Worm (Caenorhabditis elegans) whole organism, L4 larva: ENCODE results near the gene polq-1.

Experiments used
- F10B5.3 ChIP-seq: sonication (generic microtip); optimal IDR thresholded peaks from 2 replicates; lab custom pipeline; 2016; ENCODE audit warnings: mild to moderate bottlenecking, missing genetic modification characterization, missing compliant biosample characterization
- F37D6.2 ChIP-seq: sonication (generic microtip); optimal IDR thresholded peaks from 2 replicates; lab custom pipeline; 2016; ENCODE audit warnings: mild to moderate bottlenecking, missing genetic modification characterization, missing compliant biosample characterization
- T20F7.1 ChIP-seq: fragments of 200-800 bp; sonication (Bioruptor generic); optimal IDR thresholded peaks from 2 replicates; lab custom pipeline; 2018; ENCODE audit warnings: mild to moderate bottlenecking, missing genetic modification characterization, missing compliant biosample characterization
- Y75B8A.6 ChIP-seq: fragments of 200-800 bp; sonication (Bioruptor generic); IDR thresholded peaks from 2 replicates; pipeline ENCODE4 v1.3.6; 2022; ENCODE audit warnings: missing genetic modification reagents, missing genetic modification characterization, missing compliant biosample characterization
- ZK337.2 ChIP-seq: fragments of 200-800 bp; sonication (Bioruptor generic); IDR thresholded peaks from 2 replicates; pipeline ENCODE4 v1.3.6; 2022; ENCODE audit warnings: missing genetic modification reagents, missing genetic modification characterization, missing compliant biosample characterization
- aly-2 ChIP-seq: sonication (generic microtip); optimal IDR thresholded peaks from 2 replicates; lab custom pipeline; 2018; ENCODE audit warnings: missing biosample characterization, missing genetic modification characterization
- attf-4 ChIP-seq: sonication (generic microtip); optimal IDR thresholded peaks from 3 replicates; lab custom pipeline; 2017; ENCODE audit warnings: missing biosample characterization, missing genetic modification characterization
- ceh-20 ChIP-seq: fragments of 200-800 bp; sonication (Bioruptor generic); IDR thresholded peaks from 2 replicates; pipeline ENCODE4 v1.3.6; 2022; ENCODE audit warnings: missing genetic modification reagents, missing genetic modification characterization, missing compliant biosample characterization
- ceh-62 ChIP-seq: sonication (generic microtip); optimal IDR thresholded peaks from 2 replicates; lab custom pipeline; 2017; ENCODE audit warnings: missing biosample characterization, missing genetic modification characterization
- ctbp-1 ChIP-seq: fragments of 200-800 bp; sonication (Bioruptor generic); IDR thresholded peaks from 2 replicates; pipeline ENCODE4 v1.3.6; 2022; ENCODE audit warnings: missing genetic modification reagents, missing genetic modification characterization, missing compliant biosample characterization
- daf-16 ChIP-seq, 3 experiments: sonication (generic microtip); optimal IDR thresholded peaks; 2 replicates each; lab custom pipeline; 2016 to 2017; ENCODE audit warnings: missing genetic modification characterization in 3 of 3, missing genetic modification reagents in 3 of 3, mild to moderate bottlenecking in 2 of 3, missing compliant biosample characterization in 2 of 3, missing biosample characterization in 1 of 3, moderate library complexity in 1 of 3
- dmd-6 ChIP-seq: fragments of 200-800 bp; sonication (Bioruptor generic); IDR thresholded peaks from 2 replicates; pipeline ENCODE4 v1.3.6; 2022; ENCODE audit warnings: missing genetic modification reagents, missing genetic modification characterization, missing compliant biosample characterization
- dmd-9 ChIP-seq: fragments of 200-800 bp; sonication (Bioruptor generic); IDR thresholded peaks from 2 replicates; pipeline ENCODE4 v1.3.6; 2022; ENCODE audit warnings: missing genetic modification reagents, missing genetic modification characterization, missing compliant biosample characterization
- egl-27 ChIP-seq: sonication (generic microtip); optimal IDR thresholded peaks from 3 replicates; lab custom pipeline; 2017; ENCODE audit warnings: missing biosample characterization, missing genetic modification reagents, missing genetic modification characterization
- fkh-10 ChIP-seq: fragments of 150-350 bp; optimal IDR thresholded peaks from 2 replicates; lab custom pipeline; 2014; ENCODE audit warnings: missing biosample characterization, missing genetic modification reagents, missing genetic modification characterization
- hif-1 ChIP-seq, 2 experiments: sonication (generic microtip); optimal IDR thresholded peaks; 2 replicates each; lab custom pipeline; 2016 to 2017; ENCODE audit warnings: missing compliant biosample characterization in 2 of 2, missing genetic modification characterization in 2 of 2, missing genetic modification reagents in 2 of 2, missing genotype in 2 of 2, mild to moderate bottlenecking in 1 of 2
- hlh-30 ChIP-seq: sonication (generic microtip); optimal IDR thresholded peaks from 2 replicates; lab custom pipeline; 2017; ENCODE audit warnings: antibody characterized with exemption, mild to moderate bottlenecking, missing genetic modification characterization, missing compliant biosample characterization; ENCODE audit not compliant: insufficient read depth
- jun-1 ChIP-seq: fragments of 150-350 bp; optimal IDR thresholded peaks from 2 replicates; lab custom pipeline; 2014; ENCODE audit warnings: missing biosample characterization, missing genetic modification reagents, missing genetic modification characterization
- lin-29 ChIP-seq: fragments of 200-800 bp; sonication (Bioruptor generic); IDR thresholded peaks from 2 replicates; pipeline ENCODE4 v1.3.6; 2022; ENCODE audit warnings: missing genetic modification reagents, missing genetic modification characterization, missing compliant biosample characterization
- lin-38 ChIP-seq: fragments of 200-800 bp; sonication (Bioruptor generic); IDR thresholded peaks from 2 replicates; pipeline ENCODE4 v1.3.6; 2022; ENCODE audit warnings: missing genetic modification reagents, missing genetic modification characterization, missing compliant biosample characterization
- lin-39 ChIP-seq: fragments of 150-350 bp; optimal IDR thresholded peaks from 2 replicates; lab custom pipeline; 2014; ENCODE audit warnings: missing biosample characterization, missing genetic modification reagents, missing genetic modification characterization
- lsy-2 ChIP-seq, 2 experiments: fragments of 150-350 bp in 1 of 2; sonication (generic microtip) in 1 of 2; optimal IDR thresholded peaks; 2 replicates each; lab custom pipeline; 2014 to 2017; ENCODE audit warnings: missing biosample characterization in 2 of 2, missing genetic modification characterization in 2 of 2
- madf-5 ChIP-seq, 2 experiments: fragments of 200-800 bp; sonication (Bioruptor generic); IDR thresholded peaks; 2 replicates each; pipeline ENCODE4 v1.3.6; 2022; ENCODE audit warnings: missing compliant biosample characterization in 2 of 2, missing genetic modification characterization in 2 of 2
- mxl-2 ChIP-seq: fragments of 200-800 bp; sonication (Bioruptor generic); conservative IDR thresholded peaks from 2 replicates; pipeline ENCODE4 v1.3.6; 2022; ENCODE audit warnings: missing genetic modification reagents, missing genetic modification characterization, missing compliant biosample characterization
- mxl-3 ChIP-seq: fragments of 200-800 bp; sonication (Bioruptor generic); optimal IDR thresholded peaks from 2 replicates; lab custom pipeline; 2018; ENCODE audit warnings: mild to moderate bottlenecking, missing genetic modification characterization, missing compliant biosample characterization
- nhr-111 ChIP-seq: fragments of 200-800 bp; sonication (Bioruptor generic); optimal IDR thresholded peaks from 2 replicates; lab custom pipeline; 2018; ENCODE audit warnings: mild to moderate bottlenecking, missing genetic modification characterization, missing compliant biosample characterization
- nhr-237 ChIP-seq: sonication (generic microtip); optimal IDR thresholded peaks from 2 replicates; lab custom pipeline; 2017; ENCODE audit warnings: missing biosample characterization, missing genetic modification characterization
- nhr-41 ChIP-seq: fragments of 200-800 bp; sonication (Bioruptor generic); IDR thresholded peaks from 2 replicates; pipeline ENCODE4 v1.3.6; 2022; ENCODE audit warnings: missing genetic modification reagents, missing genetic modification characterization, missing compliant biosample characterization
- nhr-6 ChIP-seq: fragments of 150-350 bp; optimal IDR thresholded peaks from 2 replicates; lab custom pipeline; 2014; ENCODE audit warnings: missing biosample characterization, missing genetic modification characterization
- pha-4 ChIP-seq, 2 experiments: fragments of 150-350 bp in 1 of 2; fragments of 200-800 bp in 1 of 2; sonication (Bioruptor generic) in 1 of 2; IDR thresholded peaks in 1 of 2; optimal IDR thresholded peaks in 1 of 2; 2 replicates each; pipeline versions ENCODE4 v1.3.6 to Lab custom; 2014 to 2022; ENCODE audit warnings: missing genetic modification characterization in 2 of 2, missing genetic modification reagents in 2 of 2, missing biosample characterization in 1 of 2, missing compliant biosample characterization in 1 of 2
- spr-1 ChIP-seq: sonication (generic microtip); optimal IDR thresholded peaks from 2 replicates; lab custom pipeline; 2016; ENCODE audit warnings: mild to moderate bottlenecking, missing genetic modification characterization, missing compliant biosample characterization
- tag-97 ChIP-seq: fragments of 200-800 bp; sonication (Bioruptor generic); IDR thresholded peaks from 2 replicates; pipeline ENCODE4 v1.3.6; 2022; ENCODE audit warnings: missing genetic modification characterization, missing compliant biosample characterization
- unc-62 ChIP-seq, 3 experiments: fragments of 150-350 bp in 1 of 3; sonication (generic microtip); optimal IDR thresholded peaks in 2 of 3; peaks in 1 of 3; 1 replicate in 1 of 3; 2 replicates in 2 of 3; lab custom pipeline; 2014 to 2017; ENCODE audit warnings: missing biosample characterization in 3 of 3, missing genetic modification characterization in 3 of 3, missing genetic modification reagents in 3 of 3, missing genotype in 1 of 3
- zip-11 ChIP-seq: fragments of 200-800 bp; sonication (Bioruptor generic); IDR thresholded peaks from 2 replicates; pipeline ENCODE4 v1.3.6; 2022; ENCODE audit warnings: missing genetic modification characterization, missing compliant biosample characterization
- zip-2 ChIP-seq: fragments of 150-350 bp; optimal IDR thresholded peaks from 2 replicates; lab custom pipeline; 2014; ENCODE audit warnings: missing biosample characterization, missing genetic modification characterization
- ztf-11 ChIP-seq: fragments of 150-350 bp; optimal IDR thresholded peaks from 2 replicates; lab custom pipeline; 2014; ENCODE audit warnings: missing biosample characterization, missing genetic modification characterization

polq-1 gene

DNA sequence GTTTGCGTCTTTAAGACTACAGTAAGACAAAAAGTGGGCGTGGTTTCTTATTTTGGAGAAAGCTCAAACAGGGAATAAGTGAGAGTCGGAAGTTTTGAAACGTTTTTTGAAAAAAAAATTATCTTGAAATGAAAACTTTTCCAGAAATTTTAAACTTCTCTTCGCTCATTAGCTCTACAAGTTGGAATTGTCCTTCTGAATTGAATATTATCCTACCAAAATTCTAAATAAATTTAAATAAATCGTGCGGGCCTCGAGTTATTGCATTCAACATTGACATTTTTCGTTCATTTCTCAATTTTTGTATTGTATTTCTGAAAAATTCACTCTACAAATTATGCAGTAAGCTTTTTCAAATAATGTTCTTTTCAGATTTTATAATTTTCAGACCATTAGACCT, 2.3 kb upstream of the polq-1 start, which contains the start of gene R12B2.3:
Gene R12B2.3 (plus strand): TSS at position 301 of the 400 bp plus-strand sequence.
- TF ChIP-seq fkh-10 (GFP tag; lab: Kevin White, UChicago) (no peak), lin-29 (no peak), hlh-30 (tag; lab: Kevin White, UChicago) (no peak), mxl-2 (GFP tag; lab: Robert Waterston, UW) (no peak), zip-11 (no peak), tag-97 (GFP tag; lab: Robert Waterston, UW) (no peak), ctbp-1 (no peak), unc-62 (GFP tag; optimal IDR thresholded peaks at IDR 0.05 in 1 of 2; lab: Kevin White, UChicago) (no peak), unc-62 (tag; optimal IDR thresholded peaks at IDR 0.05; lab: Kevin White, UChicago) (no peak), ceh-62 (no peak), ZK337.2 (GFP tag; lab: Robert Waterston, UW) (no peak), madf-5 (GFP tag; IDR thresholded peaks at IDR 0.05; lab: Robert Waterston, UW) (no peak), hif-1 (tag; optimal IDR thresholded peaks at IDR 0.05; lab: Kevin White, UChicago) (no peak), dmd-6 (no peak), egl-27 (tag; lab: Kevin White, UChicago) (no peak), T20F7.1 (GFP tag; lab: Kevin White, UChicago) (no peak), jun-1 (tag; lab: Kevin White, UChicago) (no peak), daf-16 (GFP tag; optimal IDR thresholded peaks at IDR 0.05; lab: Kevin White, UChicago) (no peak), daf-16 (tag; optimal IDR thresholded peaks at IDR 0.05; lab: Kevin White, UChicago) (no peak), nhr-41 (GFP tag; lab: Robert Waterston, UW) (no peak), spr-1 (tag; lab: Kevin White, UChicago) (no peak)

DNA sequence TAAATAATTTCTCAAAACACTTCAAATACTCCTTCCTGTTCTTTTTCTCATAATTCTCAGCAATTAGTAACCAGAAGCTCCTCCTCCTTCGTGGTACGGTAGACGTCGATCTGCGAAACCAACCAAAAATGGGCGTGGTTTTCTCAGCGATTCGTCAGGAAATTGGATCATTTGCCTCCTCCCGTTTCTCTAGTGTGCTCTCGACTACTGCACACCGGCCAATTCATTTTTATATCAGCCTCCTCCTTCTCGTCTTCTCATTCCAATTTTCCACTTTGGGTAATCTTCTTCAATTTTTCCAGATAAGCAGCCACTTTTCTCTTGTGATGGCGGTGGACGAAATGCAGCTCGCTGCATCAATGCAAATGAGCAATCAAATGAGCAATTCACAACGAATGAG, 4.2 kb downstream of the polq-1 start, which contains the start of gene ceh-10:
Gene ceh-10 (plus strand): TSS at position 301 of the 400 bp plus-strand sequence.
- TF ChIP-seq zip-2 (no peak), lsy-2 (tag; optimal IDR thresholded peaks at IDR 0.05; lab: Kevin White, UChicago) (no peak), nhr-237 (no peak), lin-38 (GFP tag; lab: Robert Waterston, UW) (no peak), mxl-3 (GFP tag; lab: Kevin White, UChicago) (no peak), pha-4 (GFP tag; IDR thresholded peaks at IDR 0.05; lab: Robert Waterston, UW) (no peak), pha-4 (tag; optimal IDR thresholded peaks at IDR 0.05; lab: Kevin White, UChicago) (no peak), F10B5.3 (tag; lab: Kevin White, UChicago) (no peak), lin-39 (tag; lab: Kevin White, UChicago) (no peak), madf-5 (GFP tag; IDR thresholded peaks at IDR 0.05; lab: Robert Waterston, UW) (no peak)

DNA sequence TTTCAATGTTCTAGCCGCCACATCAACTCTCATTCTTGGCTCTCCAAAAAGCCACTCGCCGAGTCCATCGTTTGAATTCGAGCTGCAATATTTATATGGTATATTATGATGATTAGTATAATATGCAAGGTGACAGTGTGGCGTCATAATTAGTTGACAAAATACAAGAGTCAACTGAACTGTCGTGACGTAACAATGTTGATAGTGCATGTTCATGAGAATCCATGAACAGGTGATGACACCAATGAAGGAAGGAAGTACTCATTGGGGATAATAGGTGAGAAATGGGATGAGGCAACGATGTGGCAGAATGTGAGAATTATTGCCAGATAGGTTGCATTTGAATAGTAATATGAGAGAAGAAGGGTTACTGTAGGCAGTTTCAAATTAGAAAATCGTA, 8.0 kb downstream of the polq-1 start:
- no peak for TF ChIP-seq aly-2 (tag; lab: Kevin White, UChicago)
- no peak for TF ChIP-seq nhr-237
- no peak for TF ChIP-seq nhr-6
- TF ChIP-seq attf-4 (tag; lab: Kevin White, UChicago): no peak
- no peak for TF ChIP-seq nhr-111
- TF ChIP-seq daf-16 (GFP tag; optimal IDR thresholded peaks at IDR 0.05; lab: Kevin White, UChicago): no peak
- TF ChIP-seq daf-16 (tag; optimal IDR thresholded peaks at IDR 0.05; lab: Kevin White, UChicago): no peak
- TF ChIP-seq Y75B8A.6 (GFP tag; lab: Robert Waterston, UW): no peak
- TF ChIP-seq dmd-9 (GFP tag; lab: Robert Waterston, UW): no peak
- no peak for TF ChIP-seq ztf-11 (tag; lab: Kevin White, UChicago)

DNA sequence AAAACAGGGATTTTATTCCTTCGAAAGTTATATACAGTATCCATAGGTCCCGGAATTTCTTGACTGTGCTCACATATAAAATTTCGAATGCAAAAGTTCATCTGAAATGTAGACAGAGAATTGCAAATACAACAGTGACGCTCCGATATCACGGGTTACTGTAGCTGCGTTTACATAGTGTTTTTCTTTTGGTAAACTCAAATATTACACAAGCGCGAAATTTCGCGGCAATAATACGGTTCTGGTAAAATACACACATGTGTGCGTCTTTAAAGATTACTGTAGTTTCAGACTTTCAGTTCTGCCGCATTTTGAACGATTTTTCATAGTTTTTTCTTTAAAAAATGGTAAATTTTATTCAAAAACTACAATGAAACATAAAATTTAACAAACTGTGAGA, 12.4 kb downstream of the polq-1 start, which contains the start of gene rev-3:
Gene rev-3 (minus strand): TSS at position 101 of the 400 bp plus-strand sequence.
- TF ChIP-seq F37D6.2 (no peak), hif-1 (tag; optimal IDR thresholded peaks at IDR 0.05; lab: Kevin White, UChicago) (no peak), unc-62 (GFP tag; optimal IDR thresholded peaks at IDR 0.05 in 1 of 2; lab: Kevin White, UChicago) (no peak), unc-62 (tag; optimal IDR thresholded peaks at IDR 0.05; lab: Kevin White, UChicago) (no peak), egl-27 (tag; lab: Kevin White, UChicago) (no peak), ceh-20 (GFP tag; lab: Robert Waterston, UW) (no peak), zip-2 (no peak)
